Worm (Caenorhabditis elegans) whole organism, young adult: Measurements from ENCODE around the gene Y43C5A.2.

Experiments
- hmg-20 ChIP-seq: fragments of 200-800 bp; sonication (Bioruptor generic); IDR thresholded peaks from 2 replicates; pipeline ENCODE4 v1.3.6; 2022; ENCODE audit warnings: missing genetic modification reagents, missing genetic modification characterization, missing compliant biosample characterization
- snpc-4 ChIP-seq, 5 experiments: fragments of 150-350 bp in 1 of 5; sonication (generic microtip) in 4 of 5; optimal IDR thresholded peaks; 2 replicates each; lab custom pipeline; 2014 to 2018; ENCODE audit warnings: missing genetic modification characterization in 5 of 5, missing biosample characterization in 3 of 5, antibody characterized with exemption in 2 of 5, mild to moderate bottlenecking in 2 of 5, missing compliant biosample characterization in 2 of 5, missing genotype in 2 of 5, moderate library complexity in 2 of 5, missing genetic modification reagents in 1 of 5

DNA sequence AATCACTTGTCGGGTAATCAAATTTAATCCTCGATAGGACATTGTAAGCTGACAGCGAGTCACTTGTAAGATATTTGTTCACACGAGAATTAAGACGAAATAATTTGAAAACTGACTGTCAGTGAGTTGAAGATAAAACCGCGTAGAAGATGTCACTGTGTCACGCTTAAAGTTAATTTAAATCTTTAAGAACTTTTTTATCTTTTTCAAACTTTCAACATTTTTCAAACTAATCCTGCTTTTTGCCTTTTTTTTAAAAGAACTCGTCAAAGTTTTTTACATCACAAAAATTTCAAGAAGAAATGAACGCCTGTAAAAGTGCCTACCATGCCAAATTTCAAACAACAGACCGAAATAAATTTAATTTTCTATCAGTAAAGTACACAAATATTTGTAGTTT is 43.9 kb downstream of the Y43C5A.2 start, which contains the start of gene acs-18:
- TF ChIP-seq snpc-4 (GFP tag; optimal IDR thresholded peaks at IDR 0.05; lab: Kevin White, UChicago) (no peak), snpc-4 (tag; optimal IDR thresholded peaks at IDR 0.05; lab: Kevin White, UChicago) (no peak), hmg-20 (GFP tag; lab: Robert Waterston, UW) (no peak)
